Worm (Caenorhabditis elegans): ENCODE measurements around the gene srh-212.

DNA sequence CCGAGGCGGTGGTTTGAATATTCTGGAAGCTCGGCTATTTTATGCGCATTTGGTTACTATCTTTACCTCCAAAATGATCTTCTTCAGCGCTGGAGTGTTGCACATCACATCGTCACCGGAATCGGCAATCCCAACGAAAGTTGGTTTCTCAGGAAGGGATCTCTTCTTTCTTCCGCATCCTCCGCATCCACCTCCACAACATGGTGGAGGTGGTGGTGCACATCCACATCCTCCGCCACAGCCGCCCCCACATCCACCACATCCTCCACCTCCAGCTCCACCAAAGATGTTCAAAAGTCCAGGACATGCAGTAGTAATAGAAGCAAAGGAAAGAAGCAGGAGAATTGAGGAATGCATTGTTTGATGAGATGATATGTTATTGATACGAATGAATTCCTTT, 39.5 kb downstream of the srh-212 start, which contains the start of gene grl-31:
- TF ChIP-seq him-1 (tag; optimal IDR thresholded peaks at IDR 0.05) (no peak), W03F9.2 (tag; optimal IDR thresholded peaks at IDR 0.05) (no peak), dao-5 (tag; optimal IDR thresholded peaks at IDR 0.05) (no peak)

Data from whole organism, L4/young adult.